Worm (Caenorhabditis elegans) whole organism, L1 larva: ENCODE measurements around the gene tsp-6.
A peak's percentile ranks its signal among the peaks of the same experiment; 100 is the strongest.

Experiments used
- C04F5.9 ChIP-seq: sonication (generic microtip); optimal IDR thresholded peaks from 2 replicates; lab custom pipeline; 2016; ENCODE audit warnings: missing genetic modification characterization, missing compliant biosample characterization
- C16A3.4 ChIP-seq: fragments of 150-350 bp; optimal IDR thresholded peaks from 2 replicates; lab custom pipeline; 2014; ENCODE audit warnings: missing biosample characterization, missing genetic modification characterization
- C34B4.2 ChIP-seq: sonication (generic microtip); optimal IDR thresholded peaks from 2 replicates; lab custom pipeline; 2017; ENCODE audit warnings: mild to moderate bottlenecking, missing genetic modification characterization, missing compliant biosample characterization
- Y116A8C.19 ChIP-seq: sonication (generic microtip); optimal IDR thresholded peaks from 2 replicates; lab custom pipeline; 2016; ENCODE audit warnings: missing compliant biosample characterization, missing genetic modification characterization, borderline replicate concordance
- aha-1 ChIP-seq: fragments of 150-350 bp; optimal IDR thresholded peaks from 2 replicates; lab custom pipeline; 2014; ENCODE audit warnings: missing biosample characterization, missing genetic modification characterization
- alr-1 ChIP-seq: fragments of 200-800 bp; sonication (Bioruptor generic); optimal IDR thresholded peaks from 2 replicates; lab custom pipeline; 2018; ENCODE audit warnings: borderline replicate concordance, mild to moderate bottlenecking, missing genetic modification characterization, missing compliant biosample characterization
- aly-2 ChIP-seq: fragments of 150-350 bp; optimal IDR thresholded peaks from 2 replicates; lab custom pipeline; 2014; ENCODE audit warnings: missing biosample characterization, missing genetic modification characterization
- ceh-8 ChIP-seq: fragments of 200-800 bp; sonication (Bioruptor generic); optimal IDR thresholded peaks from 2 replicates; lab custom pipeline; 2018; ENCODE audit warnings: mild to moderate bottlenecking, missing genetic modification characterization, moderate library complexity, missing compliant biosample characterization
- ces-1 ChIP-seq: fragments of 150-350 bp; optimal IDR thresholded peaks from 2 replicates; lab custom pipeline; 2014; ENCODE audit warnings: missing biosample characterization, missing genetic modification reagents, missing genetic modification characterization
- dpl-1 ChIP-seq, 3 experiments: fragments of 150-350 bp in 2 of 3; sonication (generic microtip) in 1 of 3; optimal IDR thresholded peaks; 2 replicates each; lab custom pipeline; 2014 to 2017; ENCODE audit warnings: missing biosample characterization in 3 of 3, missing genetic modification characterization in 3 of 3, missing genetic modification reagents in 3 of 3
- dsc-1 ChIP-seq: sonication (generic microtip); optimal IDR thresholded peaks from 2 replicates; lab custom pipeline; 2016; ENCODE audit warnings: mild to moderate bottlenecking, missing genetic modification characterization, missing compliant biosample characterization
- efl-1 ChIP-seq, 4 experiments: fragments of 150-350 bp; optimal IDR thresholded peaks in 3 of 4; peaks in 1 of 4; 1 replicate in 1 of 4; 2 replicates in 3 of 4; lab custom pipeline; 2014; ENCODE audit warnings: missing biosample characterization in 2 of 4, missing genetic modification characterization in 2 of 4, missing genetic modification reagents in 2 of 4
- egl-13 ChIP-seq: sonication (generic microtip); optimal IDR thresholded peaks from 2 replicates; lab custom pipeline; 2016; ENCODE audit warnings: missing genotype, missing genetic modification reagents, missing genetic modification characterization, missing compliant biosample characterization
- egl-27 ChIP-seq, 2 experiments: fragments of 150-350 bp in 1 of 2; sonication (generic microtip); optimal IDR thresholded peaks; 3 replicates each; lab custom pipeline; 2017 to 2018; ENCODE audit warnings: missing biosample characterization in 2 of 2, missing genetic modification characterization in 2 of 2, missing genetic modification reagents in 2 of 2
- elt-2 ChIP-seq: sonication (generic microtip); optimal IDR thresholded peaks from 2 replicates; lab custom pipeline; 2016; ENCODE audit warnings: missing genetic modification characterization, mild to moderate bottlenecking, inconsistent platforms, missing compliant biosample characterization, missing genetic modification reagents
- fkh-10 ChIP-seq: sonication (generic microtip); optimal IDR thresholded peaks from 2 replicates; lab custom pipeline; 2017; ENCODE audit warnings: missing biosample characterization, missing genetic modification reagents, missing genetic modification characterization
- fkh-8 ChIP-seq: sonication (generic microtip); optimal IDR thresholded peaks from 2 replicates; lab custom pipeline; 2016; ENCODE audit warnings: mild to moderate bottlenecking, missing genetic modification characterization, missing compliant biosample characterization
- fos-1 ChIP-seq: fragments of 150-350 bp; optimal IDR thresholded peaks from 2 replicates; lab custom pipeline; 2014; ENCODE audit warnings: missing biosample characterization, missing genetic modification characterization
- hlh-4 ChIP-seq: sonication (generic microtip); optimal IDR thresholded peaks from 2 replicates; lab custom pipeline; 2016; ENCODE audit warnings: mild to moderate bottlenecking, missing genetic modification characterization, missing compliant biosample characterization
- hpl-2 ChIP-seq: fragments of 150-350 bp; optimal IDR thresholded peaks from 2 replicates; lab custom pipeline; 2014; ENCODE audit warnings: missing biosample characterization, missing genetic modification reagents, missing genetic modification characterization
- irx-1 ChIP-seq: sonication (generic microtip); optimal IDR thresholded peaks from 2 replicates; lab custom pipeline; 2016; ENCODE audit warnings: missing genetic modification characterization, missing compliant biosample characterization
- lin-14 ChIP-seq: fragments of 200-800 bp; sonication (Bioruptor generic); optimal IDR thresholded peaks from 2 replicates; lab custom pipeline; 2018; ENCODE audit warnings: mild to moderate bottlenecking, missing genetic modification characterization, moderate library complexity, missing compliant biosample characterization
- lir-3 ChIP-seq: sonication (generic microtip); optimal IDR thresholded peaks from 2 replicates; lab custom pipeline; 2016; ENCODE audit warnings: mild to moderate bottlenecking, missing genetic modification characterization, moderate library complexity, missing compliant biosample characterization; ENCODE audit not compliant: poor library complexity
- lsy-2 ChIP-seq, 2 experiments: fragments of 150-350 bp; optimal IDR thresholded peaks; 2 replicates each; lab custom pipeline; 2014; ENCODE audit warnings: missing biosample characterization in 2 of 2, missing genetic modification characterization in 2 of 2
- nhr-12 ChIP-seq: sonication (generic microtip); optimal IDR thresholded peaks from 2 replicates; lab custom pipeline; 2017; ENCODE audit warnings: missing biosample characterization, missing genetic modification characterization
- nhr-19 ChIP-seq: fragments of 200-800 bp; sonication (Bioruptor generic); conservative IDR thresholded peaks from 2 replicates; pipeline ENCODE4 v1.3.6; 2022; ENCODE audit warnings: missing genetic modification characterization, missing compliant biosample characterization
- nhr-20 ChIP-seq: sonication (generic microtip); optimal IDR thresholded peaks from 2 replicates; lab custom pipeline; 2016; ENCODE audit warnings: mild to moderate bottlenecking, missing genetic modification characterization, missing compliant biosample characterization
- nhr-47 ChIP-seq: sonication (generic microtip); optimal IDR thresholded peaks from 2 replicates; lab custom pipeline; 2016; ENCODE audit warnings: mild to moderate bottlenecking, missing genetic modification characterization, moderate library complexity, missing compliant biosample characterization
- nhr-71 ChIP-seq: sonication (generic microtip); optimal IDR thresholded peaks from 2 replicates; lab custom pipeline; 2016; ENCODE audit warnings: mild to moderate bottlenecking, missing genetic modification characterization, moderate library complexity, missing compliant biosample characterization
- nhr-84 ChIP-seq: sonication (generic microtip); optimal IDR thresholded peaks from 2 replicates; lab custom pipeline; 2017; ENCODE audit warnings: missing biosample characterization, missing genetic modification characterization
- pax-3 ChIP-seq: fragments of 200-800 bp; sonication (Bioruptor generic); optimal IDR thresholded peaks from 2 replicates; lab custom pipeline; 2018; ENCODE audit warnings: mild to moderate bottlenecking, missing genetic modification characterization, moderate library complexity, missing compliant biosample characterization
- pqm-1 ChIP-seq: sonication (generic microtip); optimal IDR thresholded peaks from 3 replicates; lab custom pipeline; 2017; ENCODE audit warnings: missing biosample characterization, missing genetic modification characterization
- snpc-4 ChIP-seq: fragments of 150-350 bp; optimal IDR thresholded peaks from 2 replicates; lab custom pipeline; 2014; ENCODE audit warnings: missing biosample characterization, missing genetic modification characterization
- sox-4 ChIP-seq: sonication (generic microtip); optimal IDR thresholded peaks from 2 replicates; lab custom pipeline; 2016; ENCODE audit warnings: missing genetic modification characterization, missing compliant biosample characterization
- sptf-1 ChIP-seq: fragments of 150-350 bp; optimal IDR thresholded peaks from 2 replicates; lab custom pipeline; 2014; ENCODE audit warnings: missing biosample characterization, missing genetic modification characterization
- swsn-7 ChIP-seq: sonication (generic microtip); optimal IDR thresholded peaks from 2 replicates; lab custom pipeline; 2016; ENCODE audit warnings: missing genetic modification characterization, missing compliant biosample characterization
- tbx-2 ChIP-seq: sonication (generic microtip); optimal IDR thresholded peaks from 2 replicates; lab custom pipeline; 2016; ENCODE audit warnings: missing genetic modification characterization, missing compliant biosample characterization
- tlp-1 ChIP-seq: fragments of 150-350 bp; optimal IDR thresholded peaks from 2 replicates; lab custom pipeline; 2014; ENCODE audit warnings: missing biosample characterization, missing genetic modification characterization
- unc-86 ChIP-seq: sonication (generic microtip); optimal IDR thresholded peaks from 2 replicates; lab custom pipeline; 2016; ENCODE audit warnings: missing genetic modification characterization, missing compliant biosample characterization
- unc-98 ChIP-seq: fragments of 200-800 bp; sonication (Bioruptor generic); IDR thresholded peaks from 2 replicates; pipeline ENCODE4 v1.3.6; 2022; ENCODE audit warnings: missing genetic modification characterization, missing compliant biosample characterization
- zag-1 ChIP-seq: fragments of 150-350 bp; optimal IDR thresholded peaks from 2 replicates; lab custom pipeline; 2014; ENCODE audit warnings: missing biosample characterization, missing genetic modification characterization
- ztf-11 ChIP-seq, 2 experiments: sonication (generic microtip); optimal IDR thresholded peaks; 2 replicates each; lab custom pipeline; 2016 to 2017; ENCODE audit warnings: missing genetic modification characterization in 2 of 2, missing biosample characterization in 1 of 2, missing compliant biosample characterization in 1 of 2
- ztf-4 ChIP-seq: fragments of 150-350 bp; optimal IDR thresholded peaks from 2 replicates; lab custom pipeline; 2014; ENCODE audit warnings: missing biosample characterization, missing genetic modification characterization

The tsp-6 gene

DNA sequence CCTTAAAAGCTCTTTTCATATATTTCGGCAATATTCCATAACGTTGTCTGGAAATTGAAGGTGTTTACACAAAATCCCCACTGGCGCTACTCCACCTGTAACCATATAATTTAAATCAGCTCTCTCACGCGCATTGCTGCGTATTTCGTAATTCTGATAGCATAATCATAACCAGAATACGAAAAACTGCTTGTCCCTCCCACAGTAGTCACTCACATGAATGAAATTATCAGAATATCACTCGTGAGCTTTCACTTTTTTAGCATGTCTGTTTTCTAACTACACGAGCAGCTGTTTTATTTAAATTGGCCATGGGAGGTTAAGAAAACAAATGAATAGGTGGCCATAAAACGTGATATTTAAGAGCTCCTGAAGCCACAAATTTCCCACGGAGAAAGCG is 501 bp upstream of the tsp-6 start:
- no peak for TF ChIP-seq fkh-10
- TF ChIP-seq ztf-4 (tag; lab: Kevin White, UChicago): peak; percentile 26
- peak; percentile 70 for TF ChIP-seq nhr-71 (tag; lab: Kevin White, UChicago)
- TF ChIP-seq fos-1: no peak
- TF ChIP-seq nhr-47 (tag; lab: Kevin White, UChicago): peak; percentile 48
- TF ChIP-seq lin-14 (GFP tag; lab: Kevin White, UChicago): peak; percentile 29
- peak; percentile 58 for TF ChIP-seq hlh-4 (tag; lab: Kevin White, UChicago)
- TF ChIP-seq fkh-8 (tag; lab: Kevin White, UChicago): peak; percentile 90
- TF ChIP-seq sox-4 (tag; lab: Kevin White, UChicago): peak; percentile 45

DNA sequence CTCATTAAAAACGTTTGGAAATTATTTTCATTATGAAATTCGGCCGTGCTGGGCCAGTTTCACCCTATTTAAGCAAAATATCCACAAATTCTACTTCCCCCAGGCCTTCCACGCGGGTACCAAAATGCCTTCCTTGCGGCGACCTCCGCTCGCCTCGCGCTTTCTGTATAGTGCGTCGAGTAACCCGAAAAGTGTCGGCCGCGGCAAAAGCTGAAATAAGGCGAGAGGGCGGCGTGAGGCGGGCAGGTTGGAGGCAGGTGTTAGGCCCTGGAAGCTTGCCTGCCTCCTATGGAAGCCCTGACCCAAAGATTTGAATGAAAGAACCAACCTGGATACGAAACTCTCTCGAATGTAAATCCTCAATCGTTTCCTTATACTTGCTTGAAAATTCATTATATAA is 6.1 kb downstream of the tsp-6 start:
- TF ChIP-seq zag-1 (tag; lab: Kevin White, UChicago): no peak
- no peak for TF ChIP-seq fkh-8 (tag; lab: Kevin White, UChicago)
- TF ChIP-seq C34B4.2 (tag; lab: Kevin White, UChicago): no peak
- no peak for TF ChIP-seq hpl-2 (GFP tag; lab: Kevin White, UChicago)
- no peak for TF ChIP-seq nhr-20 (tag; lab: Kevin White, UChicago)
- no peak for TF ChIP-seq nhr-84
- TF ChIP-seq lin-14 (GFP tag; lab: Kevin White, UChicago): no peak
- no peak for TF ChIP-seq hlh-4 (tag; lab: Kevin White, UChicago)
- no peak for TF ChIP-seq sptf-1 (tag; lab: Kevin White, UChicago)
- TF ChIP-seq lsy-2 (tag; optimal IDR thresholded peaks at IDR 0.05; lab: Kevin White, UChicago): no peak
- TF ChIP-seq lir-3: no peak
- TF ChIP-seq, all 84 proteins: peak for 0

DNA sequence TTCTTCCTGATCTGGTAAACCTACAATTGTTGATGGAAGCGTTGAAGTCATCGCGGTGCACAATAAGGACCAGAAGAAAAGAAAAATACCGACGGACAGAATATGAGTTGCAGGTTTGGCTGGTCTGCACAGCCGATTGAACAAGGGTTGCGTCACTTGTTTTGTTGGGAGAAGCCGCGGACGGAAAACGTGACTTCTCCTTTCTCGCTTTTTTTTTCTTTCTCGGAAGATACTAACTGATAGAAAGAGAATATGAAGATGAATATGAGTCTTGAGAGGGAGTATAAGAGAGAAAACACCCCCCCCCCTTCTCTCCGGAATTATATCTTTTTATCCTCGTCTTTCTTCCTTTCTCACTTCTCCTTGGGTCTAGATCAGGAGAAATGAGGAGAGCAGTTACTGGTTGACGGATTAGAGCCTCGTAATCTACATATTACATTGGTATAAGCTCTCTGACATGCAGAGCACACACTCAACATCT is 7.5 kb downstream of the tsp-6 start, which contains the start of gene ssr-2:
TSS of gene ssr-2 (minus strand) at position 51 of the 481 bp plus-strand sequence.
- TF ChIP-seq unc-86 (tag; lab: Kevin White, UChicago) (no peak), sox-4 (tag; lab: Kevin White, UChicago) (no peak), pax-3 (tag; lab: Kevin White, UChicago) (peak; percentile 55), Y116A8C.19 (tag; lab: Kevin White, UChicago) (no peak), hlh-4 (tag; lab: Kevin White, UChicago) (no peak), C16A3.4 (tag; lab: Kevin White, UChicago) (no peak), nhr-12 (no peak), pqm-1 (tag; lab: Kevin White, UChicago) (no peak), ztf-11 (tag; optimal IDR thresholded peaks at IDR 0.05; lab: Kevin White, UChicago) (no peak), nhr-47 (tag; lab: Kevin White, UChicago) (peak; percentile 29), egl-13 (tag; lab: Kevin White, UChicago) (peak; percentile 30), snpc-4 (tag; lab: Kevin White, UChicago) (no peak), dsc-1 (tag; lab: Kevin White, UChicago) (peak; percentile 67), efl-1 (optimal IDR thresholded peaks at IDR 0.05; lab: Kevin White, UChicago) (no peak), efl-1 (GFP tag; optimal IDR thresholded peaks at IDR 0.05 in 1 of 2; lab: Kevin White, UChicago) (peak in 1 of 2 experiments; percentile 51), C04F5.9 (tag; lab: Kevin White, UChicago) (no peak), fkh-8 (tag; lab: Kevin White, UChicago) (peak; percentile 70), tbx-2 (tag; lab: Kevin White, UChicago) (no peak), lin-14 (GFP tag; lab: Kevin White, UChicago) (peak; percentile 28), egl-27 (tag; optimal IDR thresholded peaks at IDR 0.05; lab: Kevin White, UChicago) (no peak)

DNA sequence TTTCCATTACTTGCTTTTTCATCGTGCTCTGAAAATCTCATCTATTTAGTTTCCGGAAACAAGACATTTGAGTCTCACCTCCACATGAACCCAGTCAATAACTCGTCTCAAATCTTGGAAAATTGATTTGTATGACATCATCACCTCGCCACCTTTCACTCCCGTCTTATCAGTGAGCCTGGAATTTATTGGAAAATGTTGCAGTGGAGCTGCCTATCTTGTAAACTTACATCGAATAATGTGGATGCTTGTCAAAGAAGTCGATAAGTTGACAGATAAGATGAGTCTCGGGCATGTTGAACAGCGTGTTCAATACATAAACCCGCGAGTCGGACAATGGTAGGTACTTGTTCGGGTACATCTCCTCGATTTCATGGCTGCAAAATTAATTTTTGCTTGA is 16.5 kb downstream of the tsp-6 start:
- TF ChIP-seq ceh-8 (no peak), efl-1 (optimal IDR thresholded peaks at IDR 0.05; lab: Kevin White, UChicago) (no peak), efl-1 (GFP tag; optimal IDR thresholded peaks at IDR 0.05 in 1 of 2; lab: Kevin White, UChicago) (peak in 1 of 2 experiments; percentile 74), elt-2 (tag; lab: Kevin White, UChicago) (peak; percentile 42), hpl-2 (GFP tag; lab: Kevin White, UChicago) (no peak), dpl-1 (GFP tag; optimal IDR thresholded peaks at IDR 0.05; lab: Kevin White, UChicago) (no peak), nhr-19 (no peak), ces-1 (GFP tag; lab: Kevin White, UChicago) (no peak), aly-2 (no peak), unc-86 (tag; lab: Kevin White, UChicago) (no peak), dsc-1 (tag; lab: Kevin White, UChicago) (no peak), tlp-1 (peak; percentile 2), unc-98 (GFP tag; lab: Robert Waterston, UW) (no peak), aha-1 (tag; lab: Kevin White, UChicago) (no peak), alr-1 (tag; lab: Kevin White, UChicago) (no peak), egl-27 (tag; optimal IDR thresholded peaks at IDR 0.05; lab: Kevin White, UChicago) (no peak), irx-1 (no peak), lsy-2 (tag; optimal IDR thresholded peaks at IDR 0.05; lab: Kevin White, UChicago) (no peak), pqm-1 (tag; lab: Kevin White, UChicago) (peak; percentile 73), swsn-7 (tag; lab: Kevin White, UChicago) (no peak), nhr-47 (tag; lab: Kevin White, UChicago) (no peak)
